Fruit fly (Drosophila melanogaster) whole organism: ENCODE measurements around the gene CheA75a.

ENCODE experiments used
- CG8478 ChIP-seq: fragments of >200 bp; optimal IDR thresholded peaks from 2 replicates; lab custom pipeline; 2018; ENCODE audit warnings: inconsistent platforms
- EcR ChIP-seq, 2 experiments: fragments of >200 bp; optimal IDR thresholded peaks; 2 replicates each; lab custom pipeline; 2017; ENCODE audit warnings: missing biosample characterization in 2 of 2, missing genetic modification characterization in 2 of 2, missing genetic modification reagents in 2 of 2
- psq ChIP-seq: fragments of >200 bp; optimal IDR thresholded peaks from 2 replicates; lab custom pipeline; 2017
- usp ChIP-seq: fragments of >200 bp; optimal IDR thresholded peaks from 2 replicates; lab custom pipeline; 2017; ENCODE audit warnings: missing biosample characterization, missing genetic modification characterization, mixed read lengths

DNA sequence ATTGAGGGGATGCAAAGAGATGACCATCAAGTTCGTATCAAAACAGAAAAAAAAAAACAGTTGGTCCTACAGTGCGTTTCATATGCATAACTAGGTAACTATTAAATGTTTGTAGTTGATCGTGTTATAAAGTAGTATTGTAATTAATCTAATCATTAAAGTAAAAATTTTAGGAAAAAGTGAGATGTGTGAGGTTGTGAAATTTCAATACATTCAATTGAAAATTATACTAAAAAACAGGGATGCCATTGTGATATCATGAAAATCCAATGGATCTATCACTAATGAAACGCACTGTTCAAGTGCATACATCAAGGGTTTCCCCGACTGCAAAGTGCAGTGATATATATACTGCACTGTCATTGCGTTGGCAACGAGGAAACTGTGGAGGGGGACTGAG lies 19.0 kb downstream of the CheA75a start:
- TF ChIP-seq usp (GFP tag; lab: Kevin White, UChicago) = no peak
- TF ChIP-seq EcR (GFP tag; optimal IDR thresholded peaks at IDR 0.05; lab: Kevin White, UChicago) = no peak
- no peak for TF ChIP-seq psq
- no peak for TF ChIP-seq CG8478 (lab: Kevin White, UChicago)
